Fruit fly (Drosophila melanogaster) ovary, adult (tissue): ENCODE results near the gene Gbs-76A.

Experiments used
- CG17801 ChIP-seq: fragments of 200-800 bp; optimal IDR thresholded peaks from 2 replicates; lab custom pipeline; 2019; ENCODE audit warnings: missing biosample characterization, mild to moderate bottlenecking, missing genetic modification characterization, moderate library complexity; ENCODE audit not compliant: partially characterized antibody

Gene Gbs-76A

DNA sequence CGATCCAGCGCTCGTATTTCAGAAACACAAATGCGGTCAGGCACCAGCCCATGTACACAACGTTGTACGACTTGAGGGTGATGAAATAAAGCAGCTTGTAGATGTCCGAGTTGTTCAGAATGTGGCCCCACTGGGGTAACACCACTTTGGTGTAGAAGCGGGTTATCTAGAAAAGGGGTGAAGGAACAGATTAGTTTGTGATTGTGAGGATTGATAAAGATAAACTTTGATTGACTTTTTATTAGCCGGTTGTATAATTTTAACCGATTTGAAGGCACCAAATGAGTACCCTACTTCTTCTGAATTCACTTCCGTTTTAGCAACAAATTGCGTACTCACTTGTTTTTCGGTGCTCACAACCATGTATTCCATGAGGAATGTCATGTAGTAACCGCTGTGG is 34.4 kb downstream of the Gbs-76A start:
- no peak for TF ChIP-seq CG17801 (GFP tag; lab: Kevin White, UChicago)

DNA sequence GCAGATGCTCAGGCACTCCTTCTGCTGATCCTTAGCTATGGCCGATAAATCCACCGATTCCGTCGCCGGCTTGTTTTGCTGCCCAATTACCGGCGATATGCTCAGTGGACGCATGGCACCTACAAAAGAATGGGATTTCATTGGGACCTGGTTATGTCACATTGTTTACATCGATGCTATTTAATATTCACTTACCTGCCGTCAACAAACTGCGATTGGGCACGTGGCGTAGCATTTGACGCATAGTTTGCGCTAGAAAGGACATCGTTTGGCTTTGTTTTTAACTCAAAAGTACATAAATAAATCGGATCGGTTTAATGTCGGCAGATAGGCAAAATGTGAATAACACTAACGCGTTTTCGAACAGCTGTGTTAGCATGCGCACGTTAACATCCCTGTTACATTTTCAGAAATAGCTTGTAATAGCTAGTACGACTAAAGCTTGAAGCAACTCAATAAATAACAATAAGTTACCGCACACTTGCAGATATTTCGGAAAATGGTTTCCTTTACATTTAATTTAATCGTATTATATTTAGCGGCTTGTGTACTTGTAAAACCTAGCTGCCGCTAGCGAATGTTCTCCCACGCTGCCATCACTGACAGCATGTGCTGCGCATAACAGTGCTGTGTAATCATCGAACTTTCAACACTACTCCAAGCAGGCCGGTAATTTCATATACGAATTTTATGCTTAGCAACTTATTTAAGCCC is 37.7 kb downstream of the Gbs-76A start, which contains the start of the genes mRpL21 and rept:
TSS of gene mRpL21 (minus strand) at position 347 of the 714 bp plus-strand sequence.
TSS of gene rept (plus strand) at position 626 of the 714 bp plus-strand sequence.
- peak; percentile 45 for TF ChIP-seq CG17801 (GFP tag; lab: Kevin White, UChicago)

DNA sequence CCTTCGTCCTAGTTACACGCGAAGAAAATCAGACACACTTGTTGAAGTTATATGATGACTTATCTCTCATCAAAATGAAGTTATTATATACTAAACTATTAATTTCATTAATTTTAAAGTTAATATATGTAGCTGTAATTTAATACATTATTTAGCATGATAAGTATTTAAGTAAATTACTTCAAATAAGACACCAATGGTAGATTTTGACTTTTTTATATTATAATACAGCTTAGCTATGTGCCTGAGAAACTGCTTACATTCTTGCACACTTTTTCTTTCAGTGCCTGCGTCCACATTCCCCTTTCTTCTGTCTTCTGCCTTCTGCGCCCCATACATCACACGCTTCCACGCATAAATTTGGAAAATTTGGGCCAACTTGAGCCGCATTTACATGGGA is 40.9 kb downstream of the Gbs-76A start:
- TF ChIP-seq CG17801 (GFP tag; lab: Kevin White, UChicago) = no peak

DNA sequence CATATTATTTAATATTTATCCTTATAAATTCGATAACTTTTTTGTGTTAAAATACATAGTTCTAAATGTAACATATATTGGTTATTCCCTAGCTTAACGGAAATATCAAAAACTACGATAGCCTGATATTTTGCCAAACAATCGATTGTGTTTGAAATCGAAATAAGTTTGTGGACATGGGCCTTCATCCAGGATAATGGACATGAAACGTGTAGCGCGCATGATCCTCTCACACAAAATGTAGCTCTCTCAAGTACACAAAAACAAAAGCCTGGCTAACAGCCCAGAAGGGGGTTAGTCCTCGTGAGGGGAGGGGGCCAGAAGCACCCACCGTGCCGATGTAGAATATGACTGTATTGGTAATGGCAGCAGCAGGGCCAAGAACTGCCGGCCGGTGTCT is 54.8 kb downstream of the Gbs-76A start:
- no peak for TF ChIP-seq CG17801 (GFP tag; lab: Kevin White, UChicago)

DNA sequence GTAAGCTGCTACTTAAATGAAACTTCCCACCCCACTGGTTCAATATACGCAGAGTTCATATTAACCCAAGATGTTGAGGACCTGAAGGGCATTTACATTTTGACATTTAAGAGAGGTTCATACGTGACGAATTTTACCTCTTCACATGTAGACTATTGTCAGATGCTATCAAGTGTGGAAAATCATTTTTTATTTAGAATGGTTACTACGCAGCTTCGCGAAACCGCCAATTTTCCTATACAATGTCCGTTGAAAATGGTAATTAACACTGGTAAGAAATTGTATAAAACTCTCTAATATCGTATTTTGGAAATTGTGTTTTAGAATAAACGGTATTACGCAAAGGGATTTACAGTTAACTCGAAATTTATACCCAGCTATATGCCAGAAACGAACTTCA is 56.0 kb downstream of the Gbs-76A start:
- no peak for TF ChIP-seq CG17801 (GFP tag; lab: Kevin White, UChicago)

DNA sequence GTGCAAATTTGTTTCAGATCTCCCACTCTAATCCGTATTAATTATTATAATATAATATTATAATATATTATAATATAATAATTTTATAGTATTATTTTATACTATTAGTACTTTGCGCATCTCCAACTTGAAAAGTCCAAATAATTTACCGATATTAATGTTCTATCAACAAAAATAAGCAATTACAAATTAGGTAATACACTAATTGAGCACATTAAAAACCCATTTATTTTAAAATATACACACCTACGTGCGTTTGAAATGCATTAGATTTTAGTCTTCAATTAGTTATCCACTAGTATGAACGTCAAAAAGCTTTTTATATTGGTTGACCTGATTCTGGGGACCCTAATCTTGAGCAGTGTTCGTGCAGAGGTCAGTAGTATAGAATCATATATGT is 56.5 kb downstream of the Gbs-76A start, which contains the start of gene CG33647:
TSS of gene CG33647 (plus strand) at position 301 of the 400 bp plus-strand sequence.
- TF ChIP-seq CG17801 (GFP tag; lab: Kevin White, UChicago) = no peak

DNA sequence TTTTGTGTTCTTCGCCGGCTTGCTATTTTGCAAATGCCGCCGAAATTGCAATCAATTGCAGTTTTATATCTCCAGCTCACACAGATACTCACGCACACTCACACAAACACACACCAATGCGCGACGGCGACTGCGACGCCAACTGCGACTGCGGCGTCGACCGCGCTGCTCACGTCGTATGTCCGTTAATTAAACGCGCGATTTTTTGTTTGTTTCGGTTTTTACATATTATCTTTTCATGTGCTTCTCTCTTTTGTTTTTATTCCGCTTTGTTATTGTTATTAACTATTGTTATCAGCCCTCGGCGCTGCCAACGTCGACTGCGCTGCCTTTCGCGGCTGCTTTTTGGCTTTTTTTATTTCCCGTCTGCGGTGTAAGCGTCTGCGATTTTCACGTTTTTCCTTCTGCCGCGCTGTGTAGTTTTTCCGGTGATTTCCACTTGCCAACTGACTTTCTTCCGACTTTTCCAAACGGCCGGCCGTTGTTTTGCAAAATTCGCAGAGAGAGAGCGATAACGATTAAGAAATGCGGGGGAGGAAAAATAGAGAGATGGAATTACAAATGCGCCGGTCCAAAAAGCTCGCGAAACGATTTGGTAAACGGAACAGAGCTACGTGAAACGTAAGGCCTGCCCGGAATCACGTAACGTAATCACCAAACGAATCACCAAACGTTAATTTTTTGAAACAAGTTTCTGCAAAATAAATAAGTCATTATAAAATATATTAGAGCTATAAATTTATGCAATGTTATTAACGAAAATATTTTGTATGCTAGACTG is 57.5 kb downstream of the Gbs-76A start, which contains the start of gene fz2:
TSS of gene fz2 (minus strand) at position 452 of the 781 bp plus-strand sequence.
- no peak for TF ChIP-seq CG17801 (GFP tag; lab: Kevin White, UChicago)

DNA sequence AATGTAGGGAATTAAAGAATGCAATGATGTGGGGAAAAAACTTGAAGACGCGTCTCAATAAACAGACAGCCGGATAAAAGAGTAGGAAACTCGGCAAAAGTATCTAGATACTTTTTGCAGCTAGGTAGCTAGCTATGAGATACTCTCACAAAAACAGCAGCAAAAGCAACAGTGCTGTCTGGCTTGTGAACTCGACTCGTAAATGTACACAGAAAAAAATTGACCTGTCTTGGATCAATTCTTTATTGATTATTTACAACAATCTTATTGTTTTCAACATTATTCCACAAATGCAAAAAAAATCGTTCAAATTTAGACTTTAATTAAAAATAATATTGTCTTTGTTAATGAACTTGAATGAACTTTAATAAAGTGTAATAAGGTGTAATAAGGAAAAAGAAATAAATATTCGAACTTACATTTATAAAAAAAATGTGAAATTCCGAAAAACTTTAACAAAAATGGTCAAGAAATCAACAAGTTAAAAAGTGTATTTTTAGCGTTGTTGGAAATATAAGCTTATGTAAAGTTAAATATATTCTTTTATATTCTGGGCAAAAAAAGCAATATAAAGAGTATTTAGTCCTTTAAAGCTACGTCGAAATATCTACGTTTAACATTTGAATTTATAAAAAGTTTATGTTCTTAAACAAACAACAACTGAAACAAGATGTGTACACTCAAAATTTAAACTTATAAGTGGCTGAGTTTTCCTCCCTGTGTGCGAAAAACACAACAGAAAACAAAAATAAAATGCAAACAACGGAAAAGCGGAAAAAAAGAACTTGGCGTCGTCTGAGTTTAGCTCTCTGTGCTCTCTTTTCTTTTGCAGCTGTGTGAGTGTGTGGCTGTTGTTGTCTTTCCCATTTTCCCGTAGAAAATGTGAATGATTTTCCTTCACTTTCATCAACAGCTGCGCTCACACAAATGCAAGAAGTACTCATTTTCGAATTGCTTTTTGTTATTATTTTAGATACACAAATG is 58.5 kb downstream of the Gbs-76A start:
- TF ChIP-seq CG17801 (GFP tag; lab: Kevin White, UChicago) = no peak

DNA sequence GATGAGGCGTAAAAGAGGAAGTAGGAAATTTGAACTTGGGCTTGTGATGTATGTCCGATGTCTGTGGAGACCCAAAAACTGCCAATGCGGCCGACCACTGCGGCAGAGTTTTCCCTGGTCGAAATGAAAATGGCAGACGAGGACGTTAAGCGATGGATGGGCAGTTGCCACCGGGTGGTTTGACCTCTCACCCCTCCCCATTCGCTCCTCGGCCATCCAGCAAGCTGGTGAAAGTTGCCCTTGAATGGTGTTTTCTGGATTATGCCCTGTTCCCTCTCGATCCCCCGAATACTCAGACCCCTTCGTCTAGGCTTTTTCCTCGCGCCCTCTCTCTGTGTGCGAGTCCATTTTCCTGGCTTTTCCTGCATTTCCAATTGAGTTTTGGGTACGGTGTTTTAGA is 61.0 kb downstream of the Gbs-76A start:
- TF ChIP-seq CG17801 (GFP tag; lab: Kevin White, UChicago) = no peak
